Fruit fly (Drosophila melanogaster) whole organism: ENCODE data around the gene peg.

Experiments used
- CG8478 ChIP-seq: fragments of >200 bp; optimal IDR thresholded peaks from 2 replicates; lab custom pipeline; 2018; ENCODE audit warnings: inconsistent platforms
- Dll ChIP-seq: fragments of >200 bp; optimal IDR thresholded peaks from 2 replicates; lab custom pipeline; 2017
- EcR ChIP-seq, 2 experiments: fragments of >200 bp; optimal IDR thresholded peaks; 2 replicates each; lab custom pipeline; 2017; ENCODE audit warnings: missing biosample characterization in 2 of 2, missing genetic modification characterization in 2 of 2, missing genetic modification reagents in 2 of 2
- pan ChIP-seq: fragments of >200 bp; optimal IDR thresholded peaks from 2 replicates; lab custom pipeline; 2017
- psq ChIP-seq: fragments of >200 bp; optimal IDR thresholded peaks from 2 replicates; lab custom pipeline; 2017
- usp ChIP-seq: fragments of >200 bp; optimal IDR thresholded peaks from 2 replicates; lab custom pipeline; 2017; ENCODE audit warnings: missing biosample characterization, missing genetic modification characterization, mixed read lengths

- TF ChIP-seq CG8478 (no peak), Dll (lab: Kevin White, UChicago) (no peak), psq (lab: Kevin White, UChicago) (no peak), usp (GFP tag; lab: Kevin White, UChicago) (no peak), pan (lab: Kevin White, UChicago) (no peak), EcR (GFP tag; optimal IDR thresholded peaks at IDR 0.05; lab: Kevin White, UChicago) (no peak)
These were observed 10.2 kb downstream of the peg start for dm6 chr3R:21013780-21014179.
